Fruit fly (Drosophila melanogaster) whole organism, embryonic: Measurements from ENCODE around the gene CG7675.

Experiments
- Atf-2 ChIP-seq: fragments of 200-800 bp; sonication (Bioruptor generic); optimal IDR thresholded peaks from 2 replicates; lab custom pipeline; 2016; ENCODE audit warnings: missing biosample characterization, missing genetic modification characterization
- Awh ChIP-seq: fragments of 200-800 bp; sonication (Bioruptor generic); IDR thresholded peaks from 2 replicates; pipeline ENCODE4, ENCODE4 v1.3.6; 2022; ENCODE audit warnings: missing biosample characterization, missing genetic modification characterization
- B-H1 ChIP-seq: fragments of 200-800 bp; sonication (Bioruptor generic); IDR thresholded peaks from 3 replicates; pipeline ENCODE4 v1.3.6; 2022; ENCODE audit warnings: missing biosample characterization, missing genetic modification characterization
- CG10543 ChIP-seq: fragments of 200-800 bp; sonication (Bioruptor generic); optimal IDR thresholded peaks from 3 replicates; lab custom pipeline; 2017; ENCODE audit warnings: missing biosample characterization, mild to moderate bottlenecking, missing genetic modification characterization, moderate library complexity
- CG10654 ChIP-seq: fragments of 200-800 bp; sonication (Bioruptor generic); optimal IDR thresholded peaks from 2 replicates; lab custom pipeline; 2016; ENCODE audit warnings: missing biosample characterization, missing genetic modification characterization
- CG11085 ChIP-seq: fragments of 200-800 bp; sonication (Bioruptor generic); IDR thresholded peaks from 2 replicates; pipeline ENCODE4 v1.3.6; 2022; ENCODE audit warnings: missing biosample characterization, missing genetic modification characterization
- CG11560 ChIP-seq: fragments of 200-800 bp; sonication (Bioruptor generic); IDR thresholded peaks from 3 replicates; pipeline ENCODE4 v1.3.6; 2022; ENCODE audit warnings: missing biosample characterization, missing genetic modification characterization
- CG12104 ChIP-seq: fragments of 200-800 bp; sonication (Bioruptor generic); optimal IDR thresholded peaks from 3 replicates; lab custom pipeline; 2016; ENCODE audit warnings: missing biosample characterization, missing genetic modification characterization
- CG12219 ChIP-seq: fragments of 200-800 bp; sonication (Bioruptor generic); optimal IDR thresholded peaks from 3 replicates; lab custom pipeline; 2018; ENCODE audit warnings: missing biosample characterization, mild to moderate bottlenecking, missing genetic modification characterization
- CG1529 ChIP-seq: fragments of 200-800 bp; sonication (Bioruptor generic); optimal IDR thresholded peaks from 3 replicates; lab custom pipeline; 2018; ENCODE audit warnings: missing biosample characterization, missing genetic modification characterization
- CG17186 ChIP-seq: fragments of 200-800 bp; sonication (Bioruptor generic); optimal IDR thresholded peaks from 3 replicates; lab custom pipeline; 2017; ENCODE audit warnings: missing biosample characterization, missing genetic modification reagents, missing genetic modification characterization
- CG17359 ChIP-seq: fragments of 200-800 bp; sonication (Bioruptor generic); optimal IDR thresholded peaks from 3 replicates; lab custom pipeline; 2018; ENCODE audit warnings: missing biosample characterization, mild to moderate bottlenecking, missing genetic modification characterization, moderate library complexity
- CG1832 ChIP-seq: fragments of 200-800 bp; sonication (Bioruptor generic); optimal IDR thresholded peaks from 2 replicates; lab custom pipeline; 2017; ENCODE audit warnings: missing biosample characterization, mild to moderate bottlenecking, missing genetic modification characterization, inconsistent platforms
- CG2116 ChIP-seq: fragments of 200-800 bp; sonication (Bioruptor generic); optimal IDR thresholded peaks from 3 replicates; lab custom pipeline; 2018; ENCODE audit warnings: missing biosample characterization, mild to moderate bottlenecking, missing genetic modification characterization
- CG2129 ChIP-seq: fragments of 200-800 bp; sonication (Bioruptor generic); IDR thresholded peaks from 2 replicates; pipeline ENCODE4 v1.3.6; 2022; ENCODE audit warnings: missing biosample characterization, missing genetic modification characterization; ENCODE audit not compliant: partially characterized antibody
- CG30020 ChIP-seq: fragments of 200-800 bp; optimal IDR thresholded peaks from 2 replicates; lab custom pipeline; 2019; ENCODE audit warnings: missing biosample characterization, mild to moderate bottlenecking, missing genetic modification characterization, moderate library complexity
- CG31388 ChIP-seq: fragments of 200-800 bp; sonication (Bioruptor generic); optimal IDR thresholded peaks from 2 replicates; lab custom pipeline; 2016; ENCODE audit warnings: missing biosample characterization, missing genetic modification characterization
- CG6765 ChIP-seq: fragments of 200-800 bp; sonication (Bioruptor generic); optimal IDR thresholded peaks from 3 replicates; lab custom pipeline; 2017; ENCODE audit warnings: missing biosample characterization, mild to moderate bottlenecking, missing genetic modification characterization
- CG6813 ChIP-seq: fragments of 200-800 bp; sonication (Bioruptor generic); optimal IDR thresholded peaks from 2 replicates; lab custom pipeline; 2017; ENCODE audit warnings: missing biosample characterization, missing genetic modification characterization, mild to moderate bottlenecking, moderate library complexity, missing genetic modification reagents
- CG6854 ChIP-seq: fragments of 200-800 bp; sonication (Bioruptor generic); optimal IDR thresholded peaks from 3 replicates; lab custom pipeline; 2017; ENCODE audit warnings: missing biosample characterization, mild to moderate bottlenecking, missing genetic modification characterization
- CG8388 ChIP-seq: fragments of 200-800 bp; sonication (Bioruptor generic); optimal IDR thresholded peaks from 2 replicates; lab custom pipeline; 2019; ENCODE audit warnings: missing biosample characterization, mild to moderate bottlenecking, missing genetic modification characterization, moderate library complexity
- CG8478 ChIP-seq: fragments of >200 bp; optimal IDR thresholded peaks from 2 replicates; lab custom pipeline; 2018
- Dad ChIP-seq: fragments of 200-800 bp; sonication (Bioruptor generic); optimal IDR thresholded peaks from 3 replicates; lab custom pipeline; 2016; ENCODE audit warnings: missing biosample characterization, missing genetic modification characterization
- Eip74EF ChIP-seq, 2 experiments: fragments of 200-800 bp in 1 of 2; fragments of >200 bp in 1 of 2; sonication (Bioruptor generic) in 1 of 2; optimal IDR thresholded peaks; 2 replicates each; lab custom pipeline; 2017 to 2019; ENCODE audit warnings: missing biosample characterization in 2 of 2, missing genetic modification characterization in 2 of 2, mild to moderate bottlenecking in 1 of 2, moderate library complexity in 1 of 2
- MBD-R2 ChIP-seq: fragments of 200-800 bp; sonication (Bioruptor generic); IDR thresholded peaks from 2 replicates; pipeline ENCODE4 v1.3.6; 2022; ENCODE audit warnings: missing biosample characterization, missing genetic modification characterization
- Max ChIP-seq: fragments of 200-800 bp; sonication (Bioruptor generic); optimal IDR thresholded peaks from 2 replicates; lab custom pipeline; 2016; ENCODE audit warnings: missing biosample characterization, mild to moderate bottlenecking, missing genetic modification characterization
- Opbp ChIP-seq: fragments of 200-800 bp; sonication (Bioruptor generic); IDR thresholded peaks from 3 replicates; pipeline ENCODE4 v1.3.6; 2022; ENCODE audit warnings: missing biosample characterization, missing genetic modification characterization; ENCODE audit not compliant: partially characterized antibody
- Pdp1 ChIP-seq, 2 experiments: fragments of 200-800 bp; sonication (Bioruptor generic); optimal IDR thresholded peaks; 3 replicates each; lab custom pipeline; 2016; ENCODE audit warnings: missing biosample characterization in 2 of 2, missing genetic modification characterization in 2 of 2, mild to moderate bottlenecking in 1 of 2, moderate library complexity in 1 of 2
- cato ChIP-seq: fragments of 200-800 bp; sonication (Bioruptor generic); optimal IDR thresholded peaks from 2 replicates; lab custom pipeline; 2016; ENCODE audit warnings: missing biosample characterization, missing genetic modification characterization, borderline replicate concordance
- corto ChIP-seq: fragments of 200-800 bp; sonication (Bioruptor generic); optimal IDR thresholded peaks from 2 replicates; lab custom pipeline; 2016; ENCODE audit warnings: missing biosample characterization, mild to moderate bottlenecking, missing genetic modification characterization, moderate library complexity
- crol ChIP-seq: fragments of 200-800 bp; sonication (Bioruptor generic); IDR thresholded peaks from 2 replicates; pipeline ENCODE4 v1.3.6; 2022; ENCODE audit warnings: missing biosample characterization, missing genetic modification characterization
- dysf ChIP-seq: fragments of 200-800 bp; sonication (Bioruptor generic); IDR thresholded peaks from 3 replicates; pipeline ENCODE4 v1.3.6; 2022; ENCODE audit warnings: missing biosample characterization, missing genetic modification characterization
- fd102C ChIP-seq: fragments of 200-800 bp; sonication (Bioruptor generic); optimal IDR thresholded peaks from 2 replicates; lab custom pipeline; 2018; ENCODE audit warnings: missing biosample characterization, mild to moderate bottlenecking, missing genetic modification characterization, moderate library complexity
- fd64A ChIP-seq: fragments of 200-800 bp; sonication (Bioruptor generic); optimal IDR thresholded peaks from 3 replicates; lab custom pipeline; 2018; ENCODE audit warnings: missing biosample characterization, mild to moderate bottlenecking, missing genetic modification characterization
- ham ChIP-seq: fragments of 200-800 bp; sonication (Bioruptor generic); IDR thresholded peaks from 2 replicates; pipeline ENCODE4 v1.3.6; 2022; ENCODE audit warnings: missing biosample characterization, missing genetic modification characterization
- her ChIP-seq: fragments of 200-800 bp; sonication (Bioruptor generic); optimal IDR thresholded peaks from 2 replicates; lab custom pipeline; 2016; ENCODE audit warnings: missing biosample characterization, missing genetic modification characterization
- kah ChIP-seq: fragments of 200-800 bp; sonication (Bioruptor generic); optimal IDR thresholded peaks from 2 replicates; lab custom pipeline; 2018; ENCODE audit warnings: missing biosample characterization, mild to moderate bottlenecking, missing genetic modification characterization
- lab ChIP-seq: fragments of 200-800 bp; sonication (Bioruptor generic); optimal IDR thresholded peaks from 3 replicates; lab custom pipeline; 2017; ENCODE audit warnings: missing biosample characterization, missing genetic modification characterization, mild to moderate bottlenecking, moderate library complexity, missing genetic modification reagents
- rib ChIP-seq: fragments of 200-800 bp; sonication (Bioruptor generic); IDR thresholded peaks from 2 replicates; pipeline ENCODE4 v1.3.6; 2022; ENCODE audit warnings: missing biosample characterization, missing genetic modification characterization
- sens-2 ChIP-seq: fragments of 200-800 bp; sonication (Bioruptor generic); IDR thresholded peaks from 2 replicates; pipeline ENCODE4 v1.3.6; 2022; ENCODE audit warnings: missing biosample characterization, missing genetic modification characterization
- sim ChIP-seq: fragments of 200-800 bp; sonication (Bioruptor generic); IDR thresholded peaks from 2 replicates; pipeline ENCODE4 v1.3.6; 2022; ENCODE audit warnings: missing biosample characterization, missing genetic modification characterization
- sima ChIP-seq: fragments of 200-800 bp; sonication (Bioruptor generic); optimal IDR thresholded peaks from 2 replicates; lab custom pipeline; 2016; ENCODE audit warnings: missing biosample characterization, missing genetic modification characterization
- so ChIP-seq: fragments of 200-800 bp; sonication (Bioruptor generic); IDR thresholded peaks from 3 replicates; pipeline ENCODE4 v1.3.6; 2022; ENCODE audit warnings: missing biosample characterization, missing genetic modification characterization
- sug ChIP-seq: fragments of 200-800 bp; optimal IDR thresholded peaks from 2 replicates; lab custom pipeline; 2019; ENCODE audit warnings: missing biosample characterization, mild to moderate bottlenecking, missing genetic modification characterization, moderate library complexity
- tin ChIP-seq: fragments of 200-800 bp; sonication (Bioruptor generic); optimal IDR thresholded peaks from 3 replicates; lab custom pipeline; 2016; ENCODE audit warnings: missing biosample characterization, missing genetic modification characterization
- tio ChIP-seq: fragments of 200-800 bp; sonication (Bioruptor generic); optimal IDR thresholded peaks from 2 replicates; lab custom pipeline; 2017; ENCODE audit warnings: missing biosample characterization, missing genetic modification characterization, inconsistent platforms
- toy ChIP-seq: fragments of 200-800 bp; sonication (Bioruptor generic); IDR thresholded peaks from 2 replicates; pipeline ENCODE4 v1.3.6; 2022; ENCODE audit warnings: missing biosample characterization, missing genetic modification characterization
- tx ChIP-seq: fragments of 200-800 bp; sonication (Bioruptor generic); optimal IDR thresholded peaks from 2 replicates; lab custom pipeline; 2016; ENCODE audit warnings: missing biosample characterization, missing genetic modification characterization
- wor ChIP-seq: fragments of 200-800 bp; sonication (Bioruptor generic); IDR thresholded peaks from 2 replicates; pipeline ENCODE4 v1.3.6; 2022; ENCODE audit warnings: missing biosample characterization, missing genetic modification characterization

CG7675 gene

DNA sequence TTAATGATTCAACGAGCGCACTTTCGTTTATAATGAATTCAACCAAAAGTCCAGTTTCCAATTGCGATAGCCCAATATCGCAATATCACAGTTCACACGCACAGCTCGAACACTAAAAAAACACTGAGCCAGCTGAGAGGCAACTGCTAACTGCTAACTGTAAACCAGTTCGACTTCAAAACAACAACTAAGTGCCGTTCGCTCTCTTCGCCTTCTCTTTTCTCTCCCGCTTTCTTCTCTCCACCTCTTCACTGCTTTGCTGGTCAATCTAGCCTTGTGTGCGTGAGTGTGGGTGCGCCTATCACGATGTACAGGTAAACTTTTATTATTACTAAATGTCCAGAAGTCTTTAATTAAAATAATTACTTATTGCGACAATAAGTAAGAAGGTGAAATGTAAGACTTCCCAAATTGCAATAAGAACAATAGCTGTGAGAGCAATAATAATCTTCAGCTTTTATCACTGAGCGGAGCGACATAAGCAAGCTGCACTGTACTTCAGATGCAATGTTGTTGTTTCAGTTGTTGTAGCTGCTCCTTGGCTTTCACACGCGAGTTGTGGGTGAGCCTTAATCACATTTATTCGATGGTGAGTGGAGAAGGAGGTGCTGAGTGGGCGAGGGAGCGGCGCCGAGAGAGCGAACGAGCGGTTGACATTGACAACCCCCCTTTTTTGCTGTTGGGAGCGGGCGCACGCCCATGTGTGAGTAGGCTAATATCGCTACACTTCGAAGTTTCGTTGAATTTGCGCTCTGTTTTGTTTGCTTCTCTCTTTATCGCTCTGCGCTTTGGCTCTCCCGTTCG is 16.0 kb upstream of the CG7675 start, which contains the start of gene Vti1b (continued):
- peak; percentile 86 to 94 for TF ChIP-seq Pdp1 (GFP tag; optimal IDR thresholded peaks at IDR 0.05; lab: Kevin White, UChicago)
- no peak for TF ChIP-seq CG1832 (GFP tag; lab: Kevin White, UChicago)
- peak; percentile 97 for TF ChIP-seq lab
- peak; percentile 75 for TF ChIP-seq corto (GFP tag; lab: Kevin White, UChicago)
- TF ChIP-seq tio (GFP tag; lab: Kevin White, UChicago) = peak; percentile 90
- peak; percentile 93 for TF ChIP-seq dysf (GFP tag; lab: Robert Waterston, UW)
- TF ChIP-seq cato (GFP tag; lab: Kevin White, UChicago) = peak; percentile 88
- peak; percentile 80 for TF ChIP-seq sug
- TF ChIP-seq CG6813 (GFP tag; lab: Kevin White, UChicago) = peak; percentile 89
- peak; percentile 83 for TF ChIP-seq CG6765 (GFP tag; lab: Kevin White, UChicago)
- TF ChIP-seq wor (GFP tag; lab: Robert Waterston, UW) = peak; percentile 93
- peak; percentile 85 for TF ChIP-seq CG11085
- TF ChIP-seq B-H1 (GFP tag; lab: Robert Waterston, UW) = peak; percentile 88
- TF ChIP-seq CG10654 (GFP tag; lab: Kevin White, UChicago) = peak; percentile 90
- no peak for TF ChIP-seq CG8478 (lab: Kevin White, UChicago)
- TF ChIP-seq CG12104 (GFP tag; lab: Kevin White, UChicago) = peak; percentile 88
- TF ChIP-seq MBD-R2 (GFP tag; lab: Robert Waterston, UW) = peak; percentile 55; the same call in 1 of the 2 replicates
- peak; percentile 83 for TF ChIP-seq CG31388 (GFP tag; lab: Kevin White, UChicago)
- TF ChIP-seq CG17186 (GFP tag; lab: Kevin White, UChicago) = peak; percentile 75
- peak; percentile 82 for TF ChIP-seq CG6854 (GFP tag; lab: Kevin White, UChicago)
- peak; percentile 57 for TF ChIP-seq fd102C (GFP tag; lab: Kevin White, UChicago)
- peak; percentile 67 for TF ChIP-seq kah (GFP tag; lab: Kevin White, UChicago)
- no peak for TF ChIP-seq Opbp (GFP tag; lab: Robert Waterston, UW)
- peak; percentile 92 for TF ChIP-seq CG12219 (GFP tag; lab: Kevin White, UChicago)
- TF ChIP-seq fd64A = peak; percentile 86
- TF ChIP-seq CG11560 = peak; percentile 75; the same call in 2 of the 3 replicates
- TF ChIP-seq sima (GFP tag; lab: Kevin White, UChicago) = no peak
- TF ChIP-seq toy (GFP tag; lab: Robert Waterston, UW) = peak; percentile 77
- TF ChIP-seq so (GFP tag; lab: Robert Waterston, UW) = peak; percentile 93
- TF ChIP-seq tx = peak; percentile 92
- peak; percentile 89 for TF ChIP-seq sens-2 (GFP tag; lab: Robert Waterston, UW)
- TF ChIP-seq CG10543 = peak; percentile 84
- TF ChIP-seq her (GFP tag; lab: Kevin White, UChicago) = peak; percentile 85
- TF ChIP-seq CG2116 (GFP tag; lab: Kevin White, UChicago) = peak; percentile 69
- TF ChIP-seq Dad (GFP tag; lab: Kevin White, UChicago) = peak; percentile 94
- TF ChIP-seq Eip74EF (GFP tag; optimal IDR thresholded peaks at IDR 0.05; lab: Kevin White, UChicago) = peak in 1 of 2 experiments; percentile 92
- peak; percentile 68 for TF ChIP-seq CG30020 (tag; lab: Kevin White, UChicago)
- TF ChIP-seq Max (GFP tag; lab: Kevin White, UChicago) = peak; percentile 95
- TF ChIP-seq sim = peak; percentile 73
- TF ChIP-seq CG2129 (GFP tag; lab: Robert Waterston, UW) = no peak
- TF ChIP-seq CG1529 = peak; percentile 93
- peak; percentile 84 for TF ChIP-seq Awh (GFP tag; lab: Robert Waterston, UW)
- TF ChIP-seq CG17359 (tag; lab: Kevin White, UChicago) = peak; percentile 97
- TF ChIP-seq CG8388 = peak; percentile 92
- peak; percentile 95 for TF ChIP-seq Atf-2
- peak; percentile 93 for TF ChIP-seq crol
- peak; percentile 74; the same call in 1 of the 2 replicates for TF ChIP-seq rib (GFP tag; lab: Robert Waterston, UW)
- peak; percentile 70 for TF ChIP-seq ham (GFP tag; lab: Robert Waterston, UW)
- TF ChIP-seq tin = peak; percentile 96
